Worm (Caenorhabditis elegans): ENCODE results near the gene fbxa-165.
"Not testable (repeated sequence)": the region's sequence is repeated elsewhere in the genome, so short reads cannot be mapped to it uniquely, and the experiment has no call there.

fbxa-165 gene

DNA sequence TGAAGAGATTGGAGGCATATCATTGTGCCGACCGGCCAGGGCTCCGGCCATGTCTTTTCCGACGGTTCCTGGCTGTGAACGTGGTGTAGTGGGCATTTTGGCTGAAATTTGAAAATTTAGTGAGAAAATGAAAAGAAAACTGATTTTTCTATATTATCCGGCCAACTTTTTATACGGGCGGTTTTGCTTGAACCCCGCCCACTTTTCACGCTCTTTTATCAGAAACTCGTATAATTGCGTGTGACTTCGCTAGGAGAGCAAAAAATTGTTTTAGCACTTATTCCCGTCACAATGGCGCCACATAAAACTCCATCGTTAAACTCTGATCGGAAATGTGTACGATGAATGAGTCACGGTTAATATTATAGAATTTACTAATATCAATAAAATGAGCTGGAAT lies 15.9 kb upstream of the fbxa-165 start, which contains the start of gene C08E3.13:
Gene C08E3.13, minus strand, starts transcription at position 101 of the 400 bp plus-strand sequence.
- TF ChIP-seq lsy-2, nhr-12, nhr-28 (tag; optimal IDR thresholded peaks at IDR 0.05): not testable (repeated sequence)

DNA sequence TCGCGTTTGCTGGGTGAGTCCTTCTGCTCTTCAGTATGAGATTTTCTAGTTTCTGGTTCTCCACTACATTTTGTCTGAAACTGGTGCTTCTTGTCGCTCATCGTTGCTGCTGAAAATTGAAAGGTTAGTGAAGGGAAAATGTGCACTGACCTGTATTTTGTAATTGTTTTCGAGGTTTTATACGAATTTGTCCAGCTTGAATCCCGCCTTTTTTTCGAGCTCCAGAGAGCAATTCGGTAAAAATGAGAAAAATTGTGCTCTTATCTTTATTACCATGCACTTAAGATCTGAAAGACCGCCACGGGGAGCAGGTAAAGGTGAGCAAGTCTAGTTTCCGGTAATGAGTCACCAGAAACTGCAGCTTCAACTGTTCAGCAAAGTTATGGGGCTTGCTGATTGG lies 11.5 kb upstream of the fbxa-165 start, which contains the start of gene C08E3.15:
Gene C08E3.15, minus strand, starts transcription at position 101 of the 400 bp plus-strand sequence.
- not testable (repeated sequence) for TF ChIP-seq sptf-1 (tag; optimal IDR thresholded peaks at IDR 0.05); sem-2 (GFP tag; optimal IDR thresholded peaks at IDR 0.05); lin-32 (GFP tag; optimal IDR thresholded peaks at IDR 0.05)

DNA sequence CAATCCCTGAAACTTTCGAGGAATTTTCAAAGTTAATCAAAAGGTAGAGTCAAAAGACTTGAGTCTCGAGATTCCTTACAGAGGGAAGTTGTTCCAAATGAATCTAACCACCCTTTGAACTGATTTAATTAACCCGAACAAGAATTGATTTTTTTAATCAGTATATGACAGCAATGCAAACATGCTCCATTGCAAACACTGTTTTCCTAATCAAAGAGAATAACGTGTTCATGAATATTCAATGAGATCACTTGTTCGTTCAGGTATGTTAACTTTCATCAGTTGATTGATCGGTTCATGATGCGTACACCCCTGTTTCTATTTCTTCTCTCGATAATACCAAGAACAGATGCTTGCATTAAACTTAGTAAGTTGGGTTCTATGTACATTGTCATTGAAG lies 9.4 kb upstream of the fbxa-165 start, which contains the start of gene C08E3.14:
Gene C08E3.14, plus strand, starts transcription at position 301 of the 400 bp plus-strand sequence.
- TF ChIP-seq bed-3 (GFP tag; optimal IDR thresholded peaks at IDR 0.05) (no peak), elt-1 (tag; optimal IDR thresholded peaks at IDR 0.05; ENCODE audit: borderline replicate concordance, insufficient read depth) (no peak)

DNA sequence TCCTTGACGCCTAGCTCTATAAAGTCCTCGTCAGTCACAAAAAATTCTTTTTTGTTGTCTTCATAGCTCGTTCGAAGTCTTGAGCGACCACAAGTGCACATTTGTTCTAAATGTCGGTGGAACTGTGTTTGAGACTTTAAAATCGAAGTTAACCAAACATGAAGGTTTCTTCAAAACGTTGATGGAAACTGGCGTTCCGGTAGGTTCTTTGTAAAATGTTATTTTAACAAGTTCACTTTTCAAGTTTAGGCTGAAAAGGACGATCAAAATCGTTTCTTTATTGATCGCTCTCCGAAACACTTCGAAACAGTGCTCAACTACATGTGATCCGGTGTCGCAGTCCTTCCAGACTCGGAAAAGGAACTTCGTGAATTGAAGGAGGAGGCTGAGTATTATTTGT lies 8.3 kb upstream of the fbxa-165 start, which contains the start of gene fbxa-160:
Gene fbxa-160, minus strand, starts transcription at position 101 of the 400 bp plus-strand sequence.
- TF ChIP-seq flh-1 (GFP tag; optimal IDR thresholded peaks at IDR 0.05) = no peak
- TF ChIP-seq M03D4.4 (tag; optimal IDR thresholded peaks at IDR 0.05) = no peak
- TF ChIP-seq ham-2 (GFP tag; optimal IDR thresholded peaks at IDR 0.05) = no peak
- no peak for TF ChIP-seq mls-2 (tag; optimal IDR thresholded peaks at IDR 0.05)
- TF ChIP-seq elt-1 (tag; optimal IDR thresholded peaks at IDR 0.05; ENCODE audit: borderline replicate concordance, insufficient read depth) = no peak
- no peak for TF ChIP-seq ztf-11 (tag; optimal IDR thresholded peaks at IDR 0.05)
- no peak for TF ChIP-seq nhr-28 (tag; optimal IDR thresholded peaks at IDR 0.05)
- TF ChIP-seq nhr-2 (tag; optimal IDR thresholded peaks at IDR 0.05) = no peak
- no peak for TF ChIP-seq ceh-43 (GFP tag; optimal IDR thresholded peaks at IDR 0.05)
- TF ChIP-seq nhr-237 (tag; optimal IDR thresholded peaks at IDR 0.05) = no peak

DNA sequence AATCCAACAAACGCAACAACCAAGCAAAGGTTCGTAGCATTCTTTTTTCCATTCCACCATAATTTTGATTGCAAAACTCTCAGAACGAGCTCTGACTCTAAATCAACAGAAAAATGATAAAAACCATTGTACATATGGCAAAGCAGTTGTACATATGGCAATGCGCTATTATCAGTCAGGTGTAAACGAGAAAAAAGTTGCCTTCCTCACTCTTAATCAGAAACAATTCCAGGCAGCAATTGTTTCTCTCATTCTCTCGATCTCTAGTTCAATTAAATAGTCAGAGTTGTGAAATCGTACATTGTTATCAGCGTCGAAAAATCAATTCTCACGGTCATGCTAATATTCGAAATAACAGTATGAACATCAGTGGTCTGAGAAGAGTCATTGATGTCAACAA lies 5.5 kb upstream of the fbxa-165 start:
- no peak for TF ChIP-seq nhr-2 (tag; optimal IDR thresholded peaks at IDR 0.05)

DNA sequence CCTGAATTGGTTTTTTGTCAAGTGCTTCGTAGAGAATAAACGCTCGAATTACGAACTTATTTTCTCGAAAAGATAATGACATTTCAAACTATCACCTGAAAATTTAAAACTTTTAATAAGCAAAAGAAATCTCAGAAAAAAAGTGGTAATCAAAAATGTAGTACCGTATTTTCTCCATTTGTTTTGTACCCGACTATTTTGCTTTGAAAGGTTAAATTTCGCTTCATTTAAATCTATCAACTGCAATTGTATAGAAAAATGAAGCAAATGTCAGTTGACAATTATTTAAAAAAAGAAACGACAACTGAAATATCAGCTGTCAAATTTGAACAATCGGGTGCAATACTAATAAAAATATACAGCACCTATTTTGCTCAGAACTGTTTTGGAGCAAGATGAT lies 4.9 kb upstream of the fbxa-165 start, which contains the start of gene fbxa-158:
Gene fbxa-158, minus strand, starts transcription at position 101 of the 400 bp plus-strand sequence.
- TF ChIP-seq hlh-1 (tag; optimal IDR thresholded peaks at IDR 0.05) (no peak), snpc-4 (tag; optimal IDR thresholded peaks at IDR 0.05) (no peak), sem-2 (GFP tag; optimal IDR thresholded peaks at IDR 0.05) (no peak), pha-4 (tag; optimal IDR thresholded peaks at IDR 0.05) (no peak), ham-2 (GFP tag; optimal IDR thresholded peaks at IDR 0.05) (no peak)

DNA sequence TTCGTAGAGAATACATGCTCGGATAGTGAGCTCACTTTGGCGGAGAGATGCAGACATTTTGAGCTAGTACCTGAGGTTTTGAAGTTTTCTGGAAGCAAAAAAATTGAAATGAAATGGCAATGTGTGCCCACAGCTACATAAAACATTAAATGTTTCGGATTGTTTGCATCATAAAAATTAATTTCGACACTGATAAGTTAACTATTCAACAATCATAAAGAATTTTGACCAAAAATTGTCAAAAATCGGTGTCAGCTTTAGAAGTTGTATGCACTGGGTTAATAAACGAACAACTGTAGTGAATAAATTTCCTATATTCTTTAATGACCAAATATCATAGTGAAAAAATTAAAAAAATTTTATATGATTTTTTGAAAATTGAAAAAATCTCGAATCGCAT lies 2.7 kb upstream of the fbxa-165 start, which contains the start of gene fbxa-166:
Gene fbxa-166, minus strand, starts transcription at position 101 of the 400 bp plus-strand sequence.
- TF ChIP-seq pha-4 (tag; optimal IDR thresholded peaks at IDR 0.05) (no peak), ham-2 (GFP tag; optimal IDR thresholded peaks at IDR 0.05) (no peak), unc-62 (GFP tag; optimal IDR thresholded peaks at IDR 0.05) (no peak), elt-1 (tag; optimal IDR thresholded peaks at IDR 0.05; ENCODE audit: borderline replicate concordance, insufficient read depth) (no peak), hlh-1 (tag; optimal IDR thresholded peaks at IDR 0.05) (no peak), nhr-237 (tag; optimal IDR thresholded peaks at IDR 0.05) (no peak)

DNA sequence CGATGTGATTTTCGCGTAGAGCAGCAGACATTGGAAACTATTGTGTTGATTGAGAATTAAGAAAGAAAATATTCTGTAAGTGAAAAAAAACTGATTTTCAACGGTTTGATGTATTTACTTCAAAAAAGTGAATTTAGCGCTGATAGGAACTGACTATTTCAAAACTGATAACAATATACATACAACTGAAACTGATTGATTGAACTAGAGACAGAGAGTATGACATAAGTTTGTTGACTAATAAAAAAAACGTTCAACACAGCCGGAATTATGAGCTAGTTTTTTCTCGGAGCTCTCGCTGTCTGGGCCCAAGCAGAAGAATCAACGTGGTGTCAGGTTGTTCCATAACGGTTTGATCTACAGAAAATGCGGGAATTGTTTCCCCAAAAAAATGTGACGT lies 2.3 kb downstream of the fbxa-165 start, which contains the start of gene fbxa-164:
Gene fbxa-164, minus strand, starts transcription at position 101 of the 400 bp plus-strand sequence.
- TF ChIP-seq lin-32 (GFP tag; optimal IDR thresholded peaks at IDR 0.05) (no peak), pha-4 (tag; optimal IDR thresholded peaks at IDR 0.05) (no peak), bed-3 (GFP tag; optimal IDR thresholded peaks at IDR 0.05) (no peak), flh-1 (GFP tag; optimal IDR thresholded peaks at IDR 0.05) (no peak), hlh-1 (tag; optimal IDR thresholded peaks at IDR 0.05) (no peak), lin-13 (tag; optimal IDR thresholded peaks at IDR 0.05) (no peak), elt-3 (tag; optimal IDR thresholded peaks at IDR 0.05) (no peak), mep-1 (tag; optimal IDR thresholded peaks at IDR 0.05) (no peak), sptf-1 (tag; optimal IDR thresholded peaks at IDR 0.05) (no peak), ceh-43 (GFP tag; optimal IDR thresholded peaks at IDR 0.05) (no peak), nhr-28 (tag; optimal IDR thresholded peaks at IDR 0.05) (no peak)
